Fruit fly (Drosophila melanogaster): Measurements from ENCODE around the gene Ssu72.

dm6 chrX:19662583-19663195, 1.7 kb upstream of the Ssu72 start:
- TF ChIP-seq Sox15 (GFP tag; optimal IDR thresholded peaks at IDR 0.05) (no peak), ss (GFP tag; optimal IDR thresholded peaks at IDR 0.05) (no peak), Blimp-1 (GFP tag; optimal IDR thresholded peaks at IDR 0.05) (no peak), dac (GFP tag; optimal IDR thresholded peaks at IDR 0.05) (no peak), svp (GFP tag) (no peak), Eip78C (GFP tag) (no peak), CG8119 (GFP tag; IDR thresholded peaks at IDR 0.05) (no peak), Hr4 (GFP tag; optimal IDR thresholded peaks at IDR 0.05) (no peak), Gug (GFP tag; IDR thresholded peaks at IDR 0.05) (no peak), CG6854 (GFP tag; optimal IDR thresholded peaks at IDR 0.05) (peak; percentile 48), topi (GFP tag; optimal IDR thresholded peaks at IDR 0.05) (no peak), CG31627 (GFP tag; optimal IDR thresholded peaks at IDR 0.05) (no peak), Hr39 (GFP tag; optimal IDR thresholded peaks at IDR 0.05) (no peak)

Measured in whole organism, prepupa.